Fruit fly (Drosophila melanogaster) whole organism, embryonic: ENCODE measurements around the gene RpL10Ab.

Source experiments
- ATbp ChIP-seq: fragments of 200-800 bp; sonication (Bioruptor generic); optimal IDR thresholded peaks from 2 replicates; lab custom pipeline; 2017; ENCODE audit warnings: missing biosample characterization, mild to moderate bottlenecking, missing genetic modification characterization, missing genetic modification reagents
- Abd-B ChIP-seq: fragments of 200-800 bp; sonication (Bioruptor generic); optimal IDR thresholded peaks from 2 replicates; lab custom pipeline; 2018; ENCODE audit warnings: missing biosample characterization, mild to moderate bottlenecking, missing genetic modification characterization, moderate library complexity
- CG11504 ChIP-seq: fragments of 200-800 bp; sonication (Bioruptor generic); optimal IDR thresholded peaks from 3 replicates; lab custom pipeline; 2019; ENCODE audit warnings: missing biosample characterization, mild to moderate bottlenecking, missing genetic modification characterization, moderate library complexity
- CG11695 ChIP-seq: fragments of 200-800 bp; sonication (Bioruptor generic); IDR thresholded peaks from 3 replicates; pipeline ENCODE4 v1.3.6; 2022; ENCODE audit warnings: missing biosample characterization, missing genetic modification characterization
- CG12744 ChIP-seq: fragments of 200-800 bp; sonication (Bioruptor generic); optimal IDR thresholded peaks from 2 replicates; lab custom pipeline; 2016; ENCODE audit warnings: missing biosample characterization, missing genetic modification characterization
- CG13287 ChIP-seq: fragments of 200-800 bp; sonication (Bioruptor generic); IDR thresholded peaks from 2 replicates; pipeline ENCODE4 v1.3.6; 2022; ENCODE audit warnings: missing biosample characterization, missing genetic modification characterization; ENCODE audit not compliant: partially characterized antibody
- CG15696 ChIP-seq: fragments of 200-800 bp; sonication (Bioruptor generic); optimal IDR thresholded peaks from 2 replicates; lab custom pipeline; 2019; ENCODE audit warnings: missing biosample characterization, mild to moderate bottlenecking, missing genetic modification characterization, moderate library complexity
- CG17361 ChIP-seq: fragments of 200-800 bp; sonication (Bioruptor generic); IDR thresholded peaks from 3 replicates; pipeline ENCODE4 v1.3.6; 2022; ENCODE audit warnings: missing biosample characterization, missing genetic modification characterization
- CG17568 ChIP-seq: fragments of 200-800 bp; sonication (Bioruptor generic); optimal IDR thresholded peaks from 2 replicates; lab custom pipeline; 2018; ENCODE audit warnings: missing biosample characterization, mild to moderate bottlenecking, missing genetic modification characterization, moderate library complexity
- CG2199 ChIP-seq: fragments of 200-800 bp; sonication (Bioruptor generic); IDR thresholded peaks from 3 replicates; pipeline ENCODE4 v1.3.6; 2022; ENCODE audit warnings: missing biosample characterization, missing genetic modification characterization
- CG32772 ChIP-seq: fragments of 200-800 bp; sonication (Bioruptor generic); IDR thresholded peaks from 2 replicates; pipeline ENCODE4 v1.3.6; 2022; ENCODE audit warnings: missing biosample characterization, missing genetic modification characterization
- CG3995 ChIP-seq: fragments of 200-800 bp; sonication (Bioruptor generic); optimal IDR thresholded peaks from 3 replicates; lab custom pipeline; 2016; ENCODE audit warnings: missing biosample characterization, missing genetic modification characterization
- CG5953 ChIP-seq: fragments of 200-800 bp; sonication (Bioruptor generic); IDR thresholded peaks from 2 replicates; pipeline ENCODE4 v1.3.6; 2022; ENCODE audit warnings: missing biosample characterization, missing genetic modification characterization
- CG6272 ChIP-seq: fragments of 200-800 bp; sonication (Bioruptor generic); IDR thresholded peaks from 2 replicates; pipeline ENCODE4 v1.3.6; 2022; ENCODE audit warnings: missing biosample characterization, missing genetic modification characterization
- CG6854 ChIP-seq: fragments of 200-800 bp; sonication (Bioruptor generic); optimal IDR thresholded peaks from 3 replicates; lab custom pipeline; 2017; ENCODE audit warnings: missing biosample characterization, mild to moderate bottlenecking, missing genetic modification characterization
- Chrac-16 ChIP-seq: fragments of 200-800 bp; sonication (Bioruptor generic); optimal IDR thresholded peaks from 3 replicates; lab custom pipeline; 2016; ENCODE audit warnings: missing biosample characterization, missing genetic modification characterization
- CoRest ChIP-seq: fragments of 200-800 bp; sonication (Bioruptor generic); optimal IDR thresholded peaks from 3 replicates; lab custom pipeline; 2018; ENCODE audit warnings: missing biosample characterization, mild to moderate bottlenecking, missing genetic modification characterization, moderate library complexity
- Ets65A ChIP-seq: fragments of 200-800 bp; sonication (Bioruptor generic); peaks from one replicate; lab custom pipeline; 2016; ENCODE audit warnings: missing biosample characterization, missing genetic modification characterization
- GATAe ChIP-seq: fragments of 200-800 bp; sonication (Bioruptor generic); conservative IDR thresholded peaks from 2 replicates; pipeline ENCODE4 v1.3.6; 2022; ENCODE audit warnings: missing biosample characterization, missing genetic modification characterization
- Hr39 ChIP-seq: fragments of >200 bp; optimal IDR thresholded peaks from 2 replicates; lab custom pipeline; 2017
- Kr ChIP-seq: fragments of 200-800 bp; sonication (Bioruptor generic); optimal IDR thresholded peaks from 2 replicates; lab custom pipeline; 2017; ENCODE audit warnings: missing biosample characterization, mild to moderate bottlenecking, missing genetic modification characterization
- MTF-1 ChIP-seq: fragments of 200-800 bp; sonication (Bioruptor generic); optimal IDR thresholded peaks from 2 replicates; lab custom pipeline; 2018; ENCODE audit warnings: missing biosample characterization, mild to moderate bottlenecking, missing genetic modification characterization, borderline replicate concordance
- Med ChIP-seq: fragments of 200-800 bp; sonication (Bioruptor generic); peaks from one replicate; lab custom pipeline; 2016; ENCODE audit warnings: missing biosample characterization, missing genetic modification characterization, mild to moderate bottlenecking, inconsistent platforms, moderate library complexity
- Neu2 ChIP-seq: fragments of 200-800 bp; sonication (Bioruptor generic); optimal IDR thresholded peaks from 3 replicates; lab custom pipeline; 2016; ENCODE audit warnings: missing biosample characterization, missing genetic modification characterization, borderline replicate concordance
- Nf-YB ChIP-seq: fragments of 200-800 bp; sonication (Bioruptor generic); optimal IDR thresholded peaks from 3 replicates; lab custom pipeline; 2019; ENCODE audit warnings: missing biosample characterization, mild to moderate bottlenecking, missing genetic modification characterization, moderate library complexity
- Oaz ChIP-seq: fragments of 200-800 bp; sonication (Bioruptor generic); IDR thresholded peaks from 2 replicates; pipeline ENCODE4 v1.3.6; 2022; ENCODE audit warnings: missing biosample characterization, missing genetic modification characterization
- Poxn ChIP-seq: fragments of 200-800 bp; sonication (Bioruptor generic); IDR thresholded peaks from 2 replicates; pipeline ENCODE4 v1.3.6; 2022; ENCODE audit warnings: missing biosample characterization, missing genetic modification characterization
- Ravus ChIP-seq: fragments of 200-800 bp; sonication (Bioruptor generic); IDR thresholded peaks from 2 replicates; pipeline ENCODE4 v1.3.6; 2022; ENCODE audit warnings: missing biosample characterization, missing genetic modification characterization
- Sry-β ChIP-seq: fragments of 200-800 bp; sonication (Bioruptor generic); optimal IDR thresholded peaks from 2 replicates; lab custom pipeline; 2018; ENCODE audit warnings: missing biosample characterization, mild to moderate bottlenecking, missing genetic modification characterization, moderate library complexity
- Xbp1 ChIP-seq: fragments of 200-800 bp; sonication (Bioruptor generic); optimal IDR thresholded peaks from 3 replicates; lab custom pipeline; 2016; ENCODE audit warnings: missing biosample characterization, mild to moderate bottlenecking, missing genetic modification characterization
- Xrp1 ChIP-seq: fragments of 200-800 bp; sonication (Bioruptor generic); IDR thresholded peaks from 2 replicates; pipeline ENCODE4 v1.3.6; 2022; ENCODE audit warnings: missing biosample characterization, missing genetic modification characterization
- bowl ChIP-seq: fragments of 200-800 bp; sonication (Bioruptor generic); IDR thresholded peaks from 2 replicates; pipeline ENCODE4 v1.3.6; 2022; ENCODE audit warnings: missing biosample characterization, missing genetic modification characterization
- cg ChIP-seq: fragments of 200-800 bp; sonication (Bioruptor generic); optimal IDR thresholded peaks from 3 replicates; lab custom pipeline; 2019; ENCODE audit warnings: missing biosample characterization, mild to moderate bottlenecking, missing genetic modification characterization, moderate library complexity
- crol ChIP-seq: fragments of 200-800 bp; sonication (Bioruptor generic); IDR thresholded peaks from 2 replicates; pipeline ENCODE4 v1.3.6; 2022; ENCODE audit warnings: missing biosample characterization, missing genetic modification characterization
- danr ChIP-seq: fragments of 200-800 bp; sonication (Bioruptor generic); IDR thresholded peaks from 2 replicates; pipeline ENCODE4 v1.3.6; 2022; ENCODE audit warnings: missing biosample characterization, missing genetic modification characterization
- gem ChIP-seq: fragments of 200-800 bp; sonication (Bioruptor generic); optimal IDR thresholded peaks from 2 replicates; lab custom pipeline; 2019; ENCODE audit warnings: missing biosample characterization, mild to moderate bottlenecking, missing genetic modification characterization, moderate library complexity
- hkb ChIP-seq, 2 experiments: fragments of 200-800 bp in 1 of 2; fragments of >200 bp in 1 of 2; sonication (Bioruptor generic) in 1 of 2; IDR thresholded peaks in 1 of 2; optimal IDR thresholded peaks in 1 of 2; 2 replicates each; pipeline versions ENCODE4 v1.3.6 to Lab custom; 2017 to 2022; ENCODE audit warnings: missing biosample characterization in 1 of 2, missing genetic modification characterization in 1 of 2
- hth ChIP-seq: fragments of >200 bp; optimal IDR thresholded peaks from 2 replicates; lab custom pipeline; 2017; ENCODE audit warnings: inconsistent platforms
- mirr ChIP-seq: fragments of 200-800 bp; sonication (Bioruptor generic); optimal IDR thresholded peaks from 3 replicates; lab custom pipeline; 2018; ENCODE audit warnings: missing biosample characterization, mild to moderate bottlenecking, missing genetic modification characterization
- nau ChIP-seq: fragments of 200-800 bp; sonication (Bioruptor generic); optimal IDR thresholded peaks from 3 replicates; lab custom pipeline; 2017; ENCODE audit warnings: missing biosample characterization, mild to moderate bottlenecking, missing genetic modification characterization, missing genetic modification reagents
- prd ChIP-seq, 3 experiments: fragments of >200 bp in 2 of 3; fragments of 200-800 bp in 1 of 3; sonication (Bioruptor generic) in 1 of 3; optimal IDR thresholded peaks in 2 of 3; IDR thresholded peaks in 1 of 3; 2 replicates in 2 of 3; 3 replicates in 1 of 3; pipeline versions ENCODE4 v1.3.6 to Lab custom; 2017 to 2022; ENCODE audit warnings: missing biosample characterization in 1 of 3, missing genetic modification characterization in 1 of 3
- row ChIP-seq: fragments of 200-800 bp; sonication (Bioruptor generic); IDR thresholded peaks from 3 replicates; pipeline ENCODE4 v1.3.6; 2022; ENCODE audit warnings: missing biosample characterization, missing genetic modification characterization
- sc ChIP-seq, 3 experiments: fragments of >200 bp in 2 of 3; fragments of 200-800 bp in 1 of 3; sonication (Bioruptor generic) in 1 of 3; optimal IDR thresholded peaks; 2 replicates in 2 of 3; 3 replicates in 1 of 3; lab custom pipeline; 2017; ENCODE audit warnings: mild to moderate bottlenecking in 1 of 3, missing biosample characterization in 1 of 3, missing genetic modification characterization in 1 of 3, missing genetic modification reagents in 1 of 3
- schlank ChIP-seq: fragments of 200-800 bp; sonication (Bioruptor generic); optimal IDR thresholded peaks from 2 replicates; lab custom pipeline; 2018; ENCODE audit warnings: missing biosample characterization, mild to moderate bottlenecking, missing genetic modification characterization
- sens ChIP-seq: fragments of 200-800 bp; sonication (Bioruptor generic); peaks from one replicate; lab custom pipeline; 2016; ENCODE audit warnings: missing biosample characterization, missing genetic modification characterization
- slou ChIP-seq: fragments of 200-800 bp; sonication (Bioruptor generic); optimal IDR thresholded peaks from 3 replicates; lab custom pipeline; 2016; ENCODE audit warnings: missing biosample characterization, missing genetic modification characterization
- vfl ChIP-seq: fragments of 200-800 bp; sonication (Bioruptor generic); optimal IDR thresholded peaks from 2 replicates; lab custom pipeline; 2016; ENCODE audit warnings: missing biosample characterization, missing genetic modification characterization
- wek ChIP-seq: fragments of 200-800 bp; sonication (Bioruptor generic); optimal IDR thresholded peaks from 3 replicates; lab custom pipeline; 2018; ENCODE audit warnings: missing biosample characterization, mild to moderate bottlenecking, missing genetic modification characterization, moderate library complexity

The RpL10Ab gene

dm6 chr3L:11822446-11823334 is at the start of gene RpL10Ab (continued):
- TF ChIP-seq CG15696 (tag; lab: Kevin White, UChicago) (peak; percentile 50), Sry-β (peak; percentile 24), CG11504 (tag; lab: Kevin White, UChicago) (peak; percentile 83), Poxn (GFP tag; lab: Robert Waterston, UW) (no peak), CG32772 (peak; percentile 56), wek (GFP tag; lab: Kevin White, UChicago) (peak; percentile 93), CG6854 (GFP tag; lab: Kevin White, UChicago) (no peak), schlank (tag; lab: Kevin White, UChicago) (peak; percentile 68), CG13287 (peak; percentile 70), ATbp (no peak), sc (optimal IDR thresholded peaks at IDR 0.05; lab: Kevin White, UChicago) (no peak), sc (GFP tag; optimal IDR thresholded peaks at IDR 0.05; lab: Kevin White, UChicago) (no peak), Ets65A (peak; percentile 96), CG3995 (GFP tag; lab: Kevin White, UChicago) (peak; percentile 46), Oaz (GFP tag; lab: Robert Waterston, UW) (peak; percentile 8), cg (GFP tag; lab: Kevin White, UChicago) (no peak), hkb (optimal IDR thresholded peaks at IDR 0.05; lab: Kevin White, UChicago) (no peak), hkb (GFP tag; IDR thresholded peaks at IDR 0.05; lab: Robert Waterston, UW) (no peak), CG12744 (GFP tag; lab: Kevin White, UChicago) (no peak), Xbp1 (GFP tag; lab: Kevin White, UChicago) (peak; percentile 57), mirr (GFP tag; lab: Kevin White, UChicago) (peak; percentile 57), CG17568 (peak; percentile 56), CG6272 (GFP tag; lab: Robert Waterston, UW) (peak; percentile 66; the same call in 1 of the 2 replicates), Neu2 (GFP tag; lab: Kevin White, UChicago) (peak; percentile 95), CG5953 (GFP tag; lab: Robert Waterston, UW) (peak; percentile 66; the same call in 1 of the 2 replicates), Hr39 (lab: Kevin White, UChicago) (no peak), Ravus (GFP tag; lab: Robert Waterston, UW) (no peak), CG2199 (GFP tag; lab: Robert Waterston, UW) (no peak), Nf-YB (GFP tag; lab: Kevin White, UChicago) (peak; percentile 0), row (GFP tag; lab: Robert Waterston, UW) (peak; percentile 84), vfl (GFP tag; lab: Kevin White, UChicago) (no peak), sens (GFP tag; lab: Kevin White, UChicago) (peak; percentile 83), CG17361 (peak; percentile 85), hth (lab: Kevin White, UChicago) (no peak), CG11695 (GFP tag; lab: Robert Waterston, UW) (no peak; the same call in 2 of the 3 replicates), bowl (GFP tag; lab: Robert Waterston, UW) (no peak), Chrac-16 (GFP tag; lab: Kevin White, UChicago) (peak; percentile 3), prd (optimal IDR thresholded peaks at IDR 0.05; lab: Kevin White, UChicago) (no peak), prd (GFP tag; IDR thresholded peaks at IDR 0.05; lab: Robert Waterston, UW) (peak; percentile 78; the same call in 2 of the 3 replicates), Abd-B (GFP tag; lab: Kevin White, UChicago) (peak; percentile 55), nau (peak; percentile 70), Kr (GFP tag; lab: Kevin White, UChicago) (no peak), danr (GFP tag; lab: Robert Waterston, UW) (peak; percentile 54; the same call in 1 of the 2 replicates), CoRest (tag; lab: Kevin White, UChicago) (peak; percentile 73), crol (GFP tag; lab: Robert Waterston, UW) (no peak), Xrp1 (GFP tag; lab: Robert Waterston, UW) (peak; percentile 30; the same call in 1 of the 2 replicates), MTF-1 (GFP tag; lab: Kevin White, UChicago) (peak; percentile 95), gem (tag; lab: Kevin White, UChicago) (peak; percentile 87), slou (GFP tag; lab: Kevin White, UChicago) (peak; percentile 34), Med (GFP tag; lab: Kevin White, UChicago) (peak; percentile 96), GATAe (no peak)
